Worm (Caenorhabditis elegans): Measurements from ENCODE around the gene T23B12.6.
A peak's percentile ranks its signal among the peaks of the same experiment; 100 is the strongest.

T23B12.6 gene

DNA sequence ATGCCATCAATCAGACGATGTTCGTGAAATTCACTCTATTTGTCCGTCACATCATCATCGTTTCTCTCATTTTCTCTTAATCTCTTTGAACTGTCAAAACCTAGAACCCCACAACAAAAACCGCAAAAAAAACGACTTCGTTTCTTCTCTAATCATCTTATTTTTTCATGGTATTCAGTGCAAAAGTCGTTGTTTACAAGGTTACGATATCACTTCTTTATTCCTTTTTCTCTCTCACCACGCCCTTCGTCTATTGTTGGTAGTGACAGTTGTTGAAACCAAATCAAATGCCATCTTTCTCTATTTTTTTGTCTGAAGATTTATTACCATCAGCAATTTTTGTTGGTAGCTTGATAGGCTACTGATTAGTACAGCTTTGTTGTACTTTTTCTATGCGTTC is 11.0 kb downstream of the T23B12.6 start:
- TF ChIP-seq lim-6 (tag; optimal IDR thresholded peaks at IDR 0.05), result no peak
- TF ChIP-seq hlh-13 (GFP tag; optimal IDR thresholded peaks at IDR 0.05), result no peak
- no peak for TF ChIP-seq ceh-14 (tag; optimal IDR thresholded peaks at IDR 0.05)
- no peak for TF ChIP-seq T23F11.4 (GFP tag; optimal IDR thresholded peaks at IDR 0.05)
- TF ChIP-seq ceh-2 (tag; optimal IDR thresholded peaks at IDR 0.05), result no peak
- no peak for TF ChIP-seq madf-2 (tag; optimal IDR thresholded peaks at IDR 0.05)
- TF ChIP-seq hlh-8 (tag; optimal IDR thresholded peaks at IDR 0.05), result no peak
- no peak for TF ChIP-seq nhr-232 (tag; optimal IDR thresholded peaks at IDR 0.05)
- no peak for TF ChIP-seq mec-3 (tag; optimal IDR thresholded peaks at IDR 0.05; ENCODE audit: borderline replicate concordance)
- TF ChIP-seq unc-42 (tag; optimal IDR thresholded peaks at IDR 0.05), result no peak
- no peak for TF ChIP-seq eyg-1 (tag; optimal IDR thresholded peaks at IDR 0.05)
- no peak for TF ChIP-seq dmd-4 (tag; optimal IDR thresholded peaks at IDR 0.05; ENCODE audit: borderline replicate concordance)
- TF ChIP-seq rnt-1 (tag; optimal IDR thresholded peaks at IDR 0.05), result no peak
- no peak for TF ChIP-seq elt-4 (tag; optimal IDR thresholded peaks at IDR 0.05)
- TF ChIP-seq ceh-24 (tag; optimal IDR thresholded peaks at IDR 0.05), result no peak
- no peak for TF ChIP-seq hlh-30 (tag; optimal IDR thresholded peaks at IDR 0.05; ENCODE audit: insufficient read depth)

ce11 chrV:8447928-8448327 is 12.3 kb downstream of the T23B12.6 start, which contains the start of gene T23B12.5:
Gene T23B12.5 (minus strand): TSS chrV:8448028.
- TF ChIP-seq elt-2 (tag; optimal IDR thresholded peaks at IDR 0.05) (no peak), ceh-19 (GFP tag; optimal IDR thresholded peaks at IDR 0.05) (no peak), dmd-4 (tag; optimal IDR thresholded peaks at IDR 0.05; ENCODE audit: borderline replicate concordance) (no peak), ttx-3 (tag; optimal IDR thresholded peaks at IDR 0.05) (no peak), pha-2 (tag; optimal IDR thresholded peaks at IDR 0.05) (no peak), mec-3 (tag; optimal IDR thresholded peaks at IDR 0.05; ENCODE audit: borderline replicate concordance) (no peak), ceh-6 (GFP tag; optimal IDR thresholded peaks at IDR 0.05) (no peak)

- no peak for TF ChIP-seq ceh-19 (GFP tag; optimal IDR thresholded peaks at IDR 0.05)
- no peak for TF ChIP-seq unc-86 (tag; optimal IDR thresholded peaks at IDR 0.05)
- no peak for TF ChIP-seq zip-5 (tag; optimal IDR thresholded peaks at IDR 0.05)
- TF ChIP-seq K02D7.2 (tag; optimal IDR thresholded peaks at IDR 0.05), result no peak
- no peak for TF ChIP-seq eyg-1 (tag; optimal IDR thresholded peaks at IDR 0.05)
- peak; percentile 34 for TF ChIP-seq dve-1 (tag; optimal IDR thresholded peaks at IDR 0.05)
These were observed 14.6 kb downstream of the T23B12.6 start for ce11 chrV:8445636-8446035.

ce11 chrV:8444357-8444856 is 15.8 kb downstream of the T23B12.6 start, which contains the start of gene lmd-3:
Gene lmd-3 (minus strand): TSS chrV:8444806.
- TF ChIP-seq gmeb-2 (tag; optimal IDR thresholded peaks at IDR 0.05), result no peak
- TF ChIP-seq nhr-232 (tag; optimal IDR thresholded peaks at IDR 0.05), result no peak
- no peak for TF ChIP-seq ceh-31 (tag; optimal IDR thresholded peaks at IDR 0.05)
- no peak for TF ChIP-seq odd-2 (tag; optimal IDR thresholded peaks at IDR 0.05)
- TF ChIP-seq lim-6 (tag; optimal IDR thresholded peaks at IDR 0.05), result no peak
- no peak for TF ChIP-seq pha-4 (tag; optimal IDR thresholded peaks at IDR 0.05)
- no peak for TF ChIP-seq ceh-45 (GFP tag; IDR thresholded peaks at IDR 0.05)
- TF ChIP-seq elt-4 (tag; optimal IDR thresholded peaks at IDR 0.05), result no peak
- no peak for TF ChIP-seq dve-1 (tag; optimal IDR thresholded peaks at IDR 0.05)
- TF ChIP-seq fkh-10 (GFP tag; optimal IDR thresholded peaks at IDR 0.05), result no peak
- no peak for TF ChIP-seq ztf-16 (tag; optimal IDR thresholded peaks at IDR 0.05)
- TF ChIP-seq nfya-1 (tag; optimal IDR thresholded peaks at IDR 0.05), result no peak
- no peak for TF ChIP-seq pros-1 (tag; optimal IDR thresholded peaks at IDR 0.05)
- TF ChIP-seq ceh-2 (tag; optimal IDR thresholded peaks at IDR 0.05), result no peak
- no peak for TF ChIP-seq Y22D7AL.16 (tag; optimal IDR thresholded peaks at IDR 0.05)
- no peak for TF ChIP-seq hlh-6 (tag; optimal IDR thresholded peaks at IDR 0.05)

Data from whole organism, late embryonic.